Fruit fly (Drosophila melanogaster) Kc167 (cell line): ENCODE measurements around the gene sing.

Source experiments
- Myc ChIP-seq: fragments of >200 bp; optimal IDR thresholded peaks from 2 replicates; lab custom pipeline; 2017; ENCODE audit warnings: missing external identifiers
- Sin3A ChIP-seq: fragments of >200 bp; optimal IDR thresholded peaks from 2 replicates; lab custom pipeline; 2018; ENCODE audit warnings: missing external identifiers
- h ChIP-seq: fragments of >200 bp; optimal IDR thresholded peaks from 3 replicates; lab custom pipeline; 2018; ENCODE audit warnings: missing external identifiers
- insv ChIP-seq: fragments of >200 bp; optimal IDR thresholded peaks from 3 replicates; lab custom pipeline; 2018; ENCODE audit warnings: missing external identifiers
- psq ChIP-seq: fragments of >200 bp; optimal IDR thresholded peaks from 2 replicates; lab custom pipeline; 2017; ENCODE audit warnings: missing external identifiers
- ttk ChIP-seq: sonication (Bioruptor generic); optimal IDR thresholded peaks from 2 replicates; lab custom pipeline; 2017; ENCODE audit warnings: missing external identifiers

dm6 chrX:16647737-16648434, 31.2 kb upstream of the sing start:
- TF ChIP-seq ttk (lab: Kevin White, UChicago) (no peak), h (lab: Kevin White, UChicago) (no peak), Sin3A (lab: Kevin White, UChicago) (no peak), insv (lab: Kevin White, UChicago) (no peak), psq (lab: Kevin White, UChicago) (no peak), Myc (lab: Kevin White, UChicago) (no peak)
